Worm (Caenorhabditis elegans) whole organism, L1 larva: ENCODE data around the gene R10D12.1.

ENCODE experiments used
- aha-1 ChIP-seq: fragments of 150-350 bp; optimal IDR thresholded peaks from 2 replicates; lab custom pipeline; 2014; ENCODE audit warnings: missing biosample characterization, missing genetic modification characterization
- ceh-82 ChIP-seq, 3 experiments: fragments of 150-350 bp in 1 of 3; sonication (generic microtip) in 2 of 3; optimal IDR thresholded peaks; 2 replicates each; lab custom pipeline; 2014 to 2017; ENCODE audit warnings: missing biosample characterization in 3 of 3, missing genetic modification characterization in 3 of 3
- elt-2 ChIP-seq: sonication (generic microtip); optimal IDR thresholded peaks from 2 replicates; lab custom pipeline; 2016; ENCODE audit warnings: missing genetic modification characterization, mild to moderate bottlenecking, inconsistent platforms, missing compliant biosample characterization, missing genetic modification reagents
- snpc-4 ChIP-seq: fragments of 150-350 bp; optimal IDR thresholded peaks from 2 replicates; lab custom pipeline; 2014; ENCODE audit warnings: missing biosample characterization, missing genetic modification characterization
- swsn-7 ChIP-seq: sonication (generic microtip); optimal IDR thresholded peaks from 2 replicates; lab custom pipeline; 2016; ENCODE audit warnings: missing genetic modification characterization, missing compliant biosample characterization
- ztf-4 ChIP-seq: fragments of 150-350 bp; optimal IDR thresholded peaks from 2 replicates; lab custom pipeline; 2014; ENCODE audit warnings: missing biosample characterization, missing genetic modification characterization

DNA sequence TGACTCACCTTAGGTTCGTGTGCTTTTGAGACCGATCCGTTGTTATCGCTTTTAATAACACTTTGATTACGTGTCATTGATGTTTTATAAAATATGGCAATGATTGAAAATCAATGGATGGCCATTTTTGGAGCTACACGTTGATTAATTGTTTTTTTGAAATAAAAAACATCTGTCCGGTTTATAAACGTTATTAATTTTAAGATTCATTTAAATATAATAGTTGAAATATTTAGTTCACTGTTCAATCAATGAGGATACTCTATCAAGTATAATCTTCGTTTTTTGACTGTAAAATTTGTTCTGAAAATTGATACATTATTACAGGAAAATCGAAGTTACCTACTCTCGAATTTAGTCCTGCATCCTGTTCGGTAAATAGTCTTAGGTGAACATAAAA, 23.8 kb upstream of the R10D12.1 start, which contains the start of gene R10D12.10:
- TF ChIP-seq aha-1 (tag; lab: Kevin White, UChicago) (no peak), swsn-7 (tag; lab: Kevin White, UChicago) (no peak), ztf-4 (tag; lab: Kevin White, UChicago) (no peak), snpc-4 (no peak), ceh-82 (tag; optimal IDR thresholded peaks at IDR 0.05; lab: Kevin White, UChicago) (no peak), elt-2 (tag; lab: Kevin White, UChicago) (no peak)
